Worm (Caenorhabditis elegans): ENCODE measurements around the gene T20B12.7.
A peak's percentile ranks its signal among the peaks of the same experiment; 100 is the strongest.

Gene T20B12.7

DNA sequence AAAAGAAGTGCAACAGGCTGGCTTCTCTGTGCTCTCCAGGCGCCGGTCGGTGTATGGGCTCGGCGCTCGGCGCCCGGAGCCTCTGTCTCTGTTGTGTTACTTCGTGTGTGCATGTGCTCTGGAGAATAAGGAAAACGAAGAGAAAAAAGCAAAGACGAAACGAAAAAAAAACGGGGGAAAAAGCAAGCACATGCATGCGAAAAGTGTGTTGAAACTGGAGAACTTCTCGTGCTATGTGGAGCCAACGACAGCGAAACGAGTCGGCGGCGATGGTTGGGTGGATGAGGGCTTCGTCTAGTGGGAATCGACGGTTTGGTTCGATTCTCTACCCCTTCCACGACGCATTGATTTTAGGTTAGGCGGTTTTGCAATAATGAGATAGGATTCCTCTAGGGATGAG is 8.5 kb upstream of the T20B12.7 start (continued):
- TF ChIP-seq gmeb-1 (tag; optimal IDR thresholded peaks at IDR 0.05) (peak; percentile 56), ztf-1 (GFP tag; conservative IDR thresholded peaks at IDR 0.05) (no peak), nhr-21 (tag; optimal IDR thresholded peaks at IDR 0.05) (peak; percentile 11), lin-39 (tag; optimal IDR thresholded peaks at IDR 0.05) (no peak), lin-13 (GFP tag; optimal IDR thresholded peaks at IDR 0.05) (no peak), ZK546.5 (tag; optimal IDR thresholded peaks at IDR 0.05) (no peak), fos-1 (tag; optimal IDR thresholded peaks at IDR 0.05) (peak; percentile 33), nhr-11 (tag; optimal IDR thresholded peaks at IDR 0.05) (no peak), mbf-1 (tag; optimal IDR thresholded peaks at IDR 0.05) (no peak), mab-5 (tag; optimal IDR thresholded peaks at IDR 0.05) (no peak), R02D3.7 (tag; optimal IDR thresholded peaks at IDR 0.05) (no peak), aly-2 (tag; optimal IDR thresholded peaks at IDR 0.05) (no peak), blmp-1 (tag; optimal IDR thresholded peaks at IDR 0.05; ENCODE audit: insufficient read depth) (no peak), nhr-10 (tag; optimal IDR thresholded peaks at IDR 0.05) (no peak), nhr-6 (tag; optimal IDR thresholded peaks at IDR 0.05) (no peak), crh-2 (tag; optimal IDR thresholded peaks at IDR 0.05) (peak; percentile 62), elt-1 (tag; optimal IDR thresholded peaks at IDR 0.05) (no peak), alr-1 (tag; optimal IDR thresholded peaks at IDR 0.05) (no peak)

ce11 chrIII:7385929-7386328 is 7.1 kb upstream of the T20B12.7 start, which contains the start of gene trd-1:
trd-1 (plus strand) TSS chrIII:7386229.
- TF ChIP-seq lin-39 (tag; optimal IDR thresholded peaks at IDR 0.05) (no peak), C34F6.9 (tag; optimal IDR thresholded peaks at IDR 0.05) (no peak), nhr-129 (tag; optimal IDR thresholded peaks at IDR 0.05) (no peak), Y55F3AM.14 (GFP tag; optimal IDR thresholded peaks at IDR 0.05) (no peak), mbf-1 (tag; optimal IDR thresholded peaks at IDR 0.05) (no peak), snpc-4 (tag; optimal IDR thresholded peaks at IDR 0.05) (no peak), unc-62 (GFP tag; optimal IDR thresholded peaks at IDR 0.05) (no peak), dmd-4 (tag; optimal IDR thresholded peaks at IDR 0.05) (no peak), egl-27 (tag; optimal IDR thresholded peaks at IDR 0.05) (no peak), ztf-4 (tag; optimal IDR thresholded peaks at IDR 0.05) (no peak), elt-1 (tag; optimal IDR thresholded peaks at IDR 0.05) (no peak), R02D3.7 (tag; optimal IDR thresholded peaks at IDR 0.05) (no peak), lin-11 (tag; optimal IDR thresholded peaks at IDR 0.05) (no peak), sma-3 (GFP tag; optimal IDR thresholded peaks at IDR 0.05) (no peak), gmeb-1 (tag; optimal IDR thresholded peaks at IDR 0.05) (no peak)

- no peak for TF ChIP-seq blmp-1 (tag; optimal IDR thresholded peaks at IDR 0.05; ENCODE audit: insufficient read depth)
- TF ChIP-seq ceh-16 (tag; optimal IDR thresholded peaks at IDR 0.05), result no peak
- TF ChIP-seq gmeb-1 (tag; optimal IDR thresholded peaks at IDR 0.05), result no peak
- no peak for TF ChIP-seq sma-9 (GFP tag; optimal IDR thresholded peaks at IDR 0.05)
- TF ChIP-seq sma-9 (tag; optimal IDR thresholded peaks at IDR 0.05), result no peak
- no peak for TF ChIP-seq nhr-21 (tag; optimal IDR thresholded peaks at IDR 0.05)
- no peak for TF ChIP-seq unc-39 (tag; optimal IDR thresholded peaks at IDR 0.05)
- TF ChIP-seq nhr-11 (tag; optimal IDR thresholded peaks at IDR 0.05), result no peak
- no peak for TF ChIP-seq lin-39 (tag; optimal IDR thresholded peaks at IDR 0.05)
- no peak for TF ChIP-seq nhr-237 (tag; optimal IDR thresholded peaks at IDR 0.05)
These were observed 4.9 kb upstream of the T20B12.7 start, which contains the start of gene tbp-1 for ce11 chrIII:7383733-7384132. tbp-1 (plus strand) TSS chrIII:7384033.

DNA sequence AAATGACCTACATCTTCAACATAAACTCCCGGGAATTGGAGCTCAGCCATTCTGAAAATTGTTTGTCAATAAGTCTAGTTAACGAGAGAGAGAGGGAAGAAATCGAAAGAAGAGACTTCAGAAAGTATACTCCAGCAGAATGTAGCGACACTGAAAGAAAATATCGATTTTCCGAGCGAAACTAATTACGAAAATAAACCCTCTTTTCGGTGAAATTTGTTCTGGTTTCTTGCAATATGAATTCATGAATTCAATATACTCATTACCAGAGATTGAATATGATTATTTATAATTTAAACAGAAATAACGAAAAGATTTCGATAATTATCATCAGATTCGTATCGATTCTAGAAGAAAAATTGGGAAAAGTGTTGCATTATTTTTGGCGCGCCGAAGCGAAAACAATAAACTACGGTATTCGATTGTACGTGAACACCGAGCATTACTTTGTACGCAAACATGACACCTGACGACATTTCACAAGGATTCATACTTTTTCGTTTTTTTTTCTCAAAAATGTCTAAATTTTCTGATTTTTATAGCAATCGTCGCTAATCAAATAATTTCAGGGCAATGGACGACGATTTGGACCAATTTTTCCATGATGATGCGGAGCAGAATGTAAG is 2.8 kb upstream of the T20B12.7 start, which contains the start of the genes hmg-4 and T20B12.3:
Gene hmg-4, minus strand, starts transcription at position 51 of the 626 bp plus-strand sequence.
Gene T20B12.3, plus strand, starts transcription at position 570 of the 626 bp plus-strand sequence.
- TF ChIP-seq unc-55 (GFP tag; optimal IDR thresholded peaks at IDR 0.05), result peak; percentile 67
- no peak for TF ChIP-seq fos-1 (tag; optimal IDR thresholded peaks at IDR 0.05)
- peak; percentile 68 for TF ChIP-seq nhr-129 (tag; optimal IDR thresholded peaks at IDR 0.05)
- peak; percentile 70 for TF ChIP-seq C34F6.9 (tag; optimal IDR thresholded peaks at IDR 0.05)
- no peak for TF ChIP-seq aly-2 (tag; optimal IDR thresholded peaks at IDR 0.05)
- TF ChIP-seq lsy-2 (tag; optimal IDR thresholded peaks at IDR 0.05), result peak; percentile 83 to 98
- TF ChIP-seq gmeb-1 (tag; optimal IDR thresholded peaks at IDR 0.05), result peak; percentile 47
- peak; percentile 15 for TF ChIP-seq crh-2 (tag; optimal IDR thresholded peaks at IDR 0.05)

Measured in whole organism, L2 larva.